Worm (Caenorhabditis elegans): Measurements from ENCODE around the gene Y39G8B.9.
"Not testable (repeated sequence)": the region's sequence is repeated elsewhere in the genome, so short reads cannot be mapped to it uniquely, and the experiment has no call there.

The Y39G8B.9 gene

ce11 chrII:14018192-14018591, 37.0 kb downstream of the Y39G8B.9 start:
- TF ChIP-seq nhr-76 (tag; optimal IDR thresholded peaks at IDR 0.05) (no peak), cnd-1 (tag; optimal IDR thresholded peaks at IDR 0.05) (peak; percentile 34), mep-1 (tag; optimal IDR thresholded peaks at IDR 0.05) (peak; percentile 58), unc-62 (GFP tag; optimal IDR thresholded peaks at IDR 0.05) (no peak), tbx-8 (GFP tag; optimal IDR thresholded peaks at IDR 0.05) (no peak), nhr-237 (tag; optimal IDR thresholded peaks at IDR 0.05) (no peak), lin-32 (GFP tag; optimal IDR thresholded peaks at IDR 0.05) (no peak), blmp-1 (tag; optimal IDR thresholded peaks at IDR 0.05) (no peak), ceh-83 (GFP tag; optimal IDR thresholded peaks at IDR 0.05) (peak; percentile 63), sptf-1 (tag; optimal IDR thresholded peaks at IDR 0.05) (peak; percentile 59), drap-1 (GFP tag; optimal IDR thresholded peaks at IDR 0.05) (peak; percentile 26), lin-13 (tag; optimal IDR thresholded peaks at IDR 0.05) (peak; percentile 39), ham-2 (GFP tag; optimal IDR thresholded peaks at IDR 0.05) (no peak), elt-3 (tag; optimal IDR thresholded peaks at IDR 0.05) (no peak)

- TF ChIP-seq lin-32 (GFP tag; optimal IDR thresholded peaks at IDR 0.05) (no peak), nhr-237 (tag; optimal IDR thresholded peaks at IDR 0.05) (no peak), ceh-43 (GFP tag; optimal IDR thresholded peaks at IDR 0.05) (no peak), flh-1 (GFP tag; optimal IDR thresholded peaks at IDR 0.05) (no peak), elt-1 (tag; optimal IDR thresholded peaks at IDR 0.05; ENCODE audit: borderline replicate concordance, insufficient read depth) (no peak), nhr-76 (tag; optimal IDR thresholded peaks at IDR 0.05) (no peak), drap-1 (GFP tag; optimal IDR thresholded peaks at IDR 0.05) (no peak), mls-2 (tag; optimal IDR thresholded peaks at IDR 0.05) (no peak), unc-62 (GFP tag; optimal IDR thresholded peaks at IDR 0.05) (no peak), nhr-28 (tag; optimal IDR thresholded peaks at IDR 0.05) (no peak), tbx-8 (GFP tag; optimal IDR thresholded peaks at IDR 0.05) (no peak), snpc-4 (tag; optimal IDR thresholded peaks at IDR 0.05) (no peak), pha-4 (tag; optimal IDR thresholded peaks at IDR 0.05) (no peak)
Measured at ce11 chrII:14018887-14019286, 37.7 kb downstream of the Y39G8B.9 start.

ce11 chrII:14019625-14020024, 38.5 kb downstream of the Y39G8B.9 start:
- TF ChIP-seq mls-2 (tag; optimal IDR thresholded peaks at IDR 0.05) = peak; percentile 42
- peak; percentile 60 for TF ChIP-seq sptf-1 (tag; optimal IDR thresholded peaks at IDR 0.05)
- TF ChIP-seq M03D4.4 (tag; optimal IDR thresholded peaks at IDR 0.05) = peak; percentile 16
- peak; percentile 10 for TF ChIP-seq drap-1 (GFP tag; optimal IDR thresholded peaks at IDR 0.05)

- TF ChIP-seq sem-2 (GFP tag; optimal IDR thresholded peaks at IDR 0.05); hlh-1 (tag; optimal IDR thresholded peaks at IDR 0.05); drap-1 (GFP tag; optimal IDR thresholded peaks at IDR 0.05): not testable (repeated sequence)
Measured at ce11 chrII:14021230-14021629, 40.1 kb downstream of the Y39G8B.9 start, which contains the start of gene F01D5.10. TSS of gene F01D5.10 (minus strand) at chrII:14021330.

Data from whole organism, mixed stage, embryonic.